Worm (Caenorhabditis elegans) whole organism, L2 larva: ENCODE measurements around the gene ugt-17.

ENCODE experiments used
- C34F6.9 ChIP-seq: fragments of 150-350 bp; optimal IDR thresholded peaks from 2 replicates; lab custom pipeline; 2014; ENCODE audit warnings: missing biosample characterization, missing genetic modification characterization
- F13H6.1 ChIP-seq: sonication (generic microtip); optimal IDR thresholded peaks from 2 replicates; lab custom pipeline; 2016; ENCODE audit warnings: missing genetic modification characterization, missing compliant biosample characterization
- R02D3.7 ChIP-seq: fragments of 150-350 bp; optimal IDR thresholded peaks from 2 replicates; lab custom pipeline; 2014; ENCODE audit warnings: missing biosample characterization, missing genetic modification characterization
- Y55F3AM.14 ChIP-seq: fragments of 200-800 bp; sonication (Bioruptor generic); optimal IDR thresholded peaks from 2 replicates; lab custom pipeline; 2018; ENCODE audit warnings: mild to moderate bottlenecking, missing genetic modification characterization, missing compliant biosample characterization
- ZK546.5 ChIP-seq: sonication (generic microtip); optimal IDR thresholded peaks from 2 replicates; lab custom pipeline; 2017; ENCODE audit warnings: missing biosample characterization, missing genetic modification characterization
- alr-1 ChIP-seq: fragments of 150-350 bp; optimal IDR thresholded peaks from 2 replicates; lab custom pipeline; 2014; ENCODE audit warnings: missing biosample characterization, missing genetic modification characterization
- aly-2 ChIP-seq: fragments of 150-350 bp; optimal IDR thresholded peaks from 2 replicates; lab custom pipeline; 2014; ENCODE audit warnings: missing biosample characterization, missing genetic modification characterization
- ama-1 ChIP-seq: fragments of 150-350 bp; optimal IDR thresholded peaks from 2 replicates; lab custom pipeline; 2018; ENCODE audit warnings: inconsistent platforms
- blmp-1 ChIP-seq: sonication (generic microtip); optimal IDR thresholded peaks from 2 replicates; lab custom pipeline; 2017; ENCODE audit warnings: missing genetic modification characterization, mild to moderate bottlenecking, missing compliant biosample characterization, antibody characterized with exemption, moderate library complexity; ENCODE audit not compliant: insufficient read depth
- ceh-16 ChIP-seq: fragments of 150-350 bp; optimal IDR thresholded peaks from 2 replicates; lab custom pipeline; 2014; ENCODE audit warnings: missing biosample characterization, missing genetic modification characterization
- ceh-82 ChIP-seq: fragments of 150-350 bp; optimal IDR thresholded peaks from 2 replicates; lab custom pipeline; 2014; ENCODE audit warnings: missing biosample characterization, missing genetic modification characterization
- crh-2 ChIP-seq: sonication (generic microtip); optimal IDR thresholded peaks from 2 replicates; lab custom pipeline; 2017; ENCODE audit warnings: missing biosample characterization, missing genetic modification characterization
- dmd-4 ChIP-seq: sonication (generic microtip); optimal IDR thresholded peaks from 2 replicates; lab custom pipeline; 2017; ENCODE audit warnings: missing biosample characterization, missing genetic modification characterization
- egl-27 ChIP-seq: sonication (generic microtip); optimal IDR thresholded peaks from 3 replicates; lab custom pipeline; 2017; ENCODE audit warnings: missing biosample characterization, missing genetic modification reagents, missing genetic modification characterization
- elt-3 ChIP-seq: sonication (generic microtip); optimal IDR thresholded peaks from 2 replicates; lab custom pipeline; 2017; ENCODE audit warnings: missing biosample characterization, missing genetic modification characterization
- fos-1 ChIP-seq: fragments of 150-350 bp; optimal IDR thresholded peaks from 2 replicates; lab custom pipeline; 2014; ENCODE audit warnings: missing biosample characterization, missing genetic modification characterization
- gmeb-1 ChIP-seq: fragments of 150-350 bp; optimal IDR thresholded peaks from 2 replicates; lab custom pipeline; 2014; ENCODE audit warnings: missing biosample characterization, missing genetic modification characterization
- lin-11 ChIP-seq: fragments of 150-350 bp; sonication (generic microtip); optimal IDR thresholded peaks from 2 replicates; lab custom pipeline; 2014; ENCODE audit warnings: missing biosample characterization, missing genetic modification characterization, inconsistent platforms, mixed read lengths
- lin-13 ChIP-seq: fragments of 150-350 bp; optimal IDR thresholded peaks from 2 replicates; lab custom pipeline; 2014; ENCODE audit warnings: missing biosample characterization, missing genetic modification reagents, missing genetic modification characterization
- lin-39 ChIP-seq: fragments of 150-350 bp; optimal IDR thresholded peaks from 2 replicates; lab custom pipeline; 2014; ENCODE audit warnings: missing biosample characterization, missing genetic modification reagents, missing genetic modification characterization
- lsy-2 ChIP-seq, 2 experiments: fragments of 150-350 bp in 1 of 2; sonication (generic microtip) in 1 of 2; optimal IDR thresholded peaks; 2 replicates each; lab custom pipeline; 2014 to 2017; ENCODE audit warnings: missing biosample characterization in 2 of 2, missing genetic modification characterization in 2 of 2
- mab-5 ChIP-seq: fragments of 150-350 bp; optimal IDR thresholded peaks from 2 replicates; lab custom pipeline; 2014; ENCODE audit warnings: missing biosample characterization, missing genetic modification characterization
- mbf-1 ChIP-seq: sonication (generic microtip); optimal IDR thresholded peaks from 2 replicates; lab custom pipeline; 2017; ENCODE audit warnings: missing biosample characterization, missing genetic modification characterization
- mdl-1 ChIP-seq, 2 experiments: fragments of 150-350 bp in 1 of 2; sonication (generic microtip) in 1 of 2; optimal IDR thresholded peaks; 2 replicates each; lab custom pipeline; 2017; ENCODE audit warnings: missing biosample characterization in 2 of 2, missing genetic modification characterization in 2 of 2
- nhr-10 ChIP-seq: sonication (generic microtip); optimal IDR thresholded peaks from 2 replicates; lab custom pipeline; 2017; ENCODE audit warnings: missing biosample characterization, missing genetic modification characterization
- nhr-11 ChIP-seq: fragments of 150-350 bp; optimal IDR thresholded peaks from 2 replicates; lab custom pipeline; 2014; ENCODE audit warnings: missing biosample characterization, missing genetic modification characterization
- nhr-12 ChIP-seq: fragments of 150-350 bp; optimal IDR thresholded peaks from 2 replicates; lab custom pipeline; 2014; ENCODE audit warnings: missing biosample characterization, missing genetic modification characterization
- nhr-129 ChIP-seq: fragments of 150-350 bp; optimal IDR thresholded peaks from 2 replicates; lab custom pipeline; 2014; ENCODE audit warnings: missing biosample characterization, missing genetic modification characterization
- nhr-21 ChIP-seq: fragments of 150-350 bp; optimal IDR thresholded peaks from 2 replicates; lab custom pipeline; 2014; ENCODE audit warnings: missing biosample characterization, missing genetic modification characterization
- nhr-23 ChIP-seq: fragments of 150-350 bp; optimal IDR thresholded peaks from 2 replicates; lab custom pipeline; 2014; ENCODE audit warnings: missing biosample characterization, missing genetic modification reagents, missing genetic modification characterization
- nhr-237 ChIP-seq: fragments of 150-350 bp; optimal IDR thresholded peaks from 2 replicates; lab custom pipeline; 2014; ENCODE audit warnings: missing biosample characterization, missing genetic modification characterization
- nhr-25 ChIP-seq: fragments of 150-350 bp; sonication (generic microtip); optimal IDR thresholded peaks from 3 replicates; lab custom pipeline; 2014; ENCODE audit warnings: missing biosample characterization, missing genetic modification characterization
- nhr-6 ChIP-seq: fragments of 150-350 bp; optimal IDR thresholded peaks from 2 replicates; lab custom pipeline; 2014; ENCODE audit warnings: missing biosample characterization, missing genetic modification characterization
- nhr-77 ChIP-seq: fragments of 150-350 bp; optimal IDR thresholded peaks from 2 replicates; lab custom pipeline; 2014; ENCODE audit warnings: missing biosample characterization, missing genetic modification characterization
- peb-1 ChIP-seq: fragments of 150-350 bp; optimal IDR thresholded peaks from 2 replicates; lab custom pipeline; 2014; ENCODE audit warnings: missing biosample characterization, missing genetic modification characterization
- sem-4 ChIP-seq: fragments of 150-350 bp; optimal IDR thresholded peaks from 2 replicates; lab custom pipeline; 2014; ENCODE audit warnings: missing biosample characterization, missing genetic modification reagents, missing genetic modification characterization
- skn-1 ChIP-seq: sonication (generic microtip); optimal IDR thresholded peaks from 2 replicates; lab custom pipeline; 2017; ENCODE audit warnings: missing biosample characterization, missing genetic modification characterization
- sma-3 ChIP-seq: sonication (generic microtip); optimal IDR thresholded peaks from 2 replicates; lab custom pipeline; 2016; ENCODE audit warnings: missing genetic modification reagents, missing genetic modification characterization, missing compliant biosample characterization
- sma-9 ChIP-seq, 2 experiments: fragments of 150-350 bp in 1 of 2; sonication (generic microtip) in 1 of 2; optimal IDR thresholded peaks; 2 replicates each; lab custom pipeline; 2014 to 2016; ENCODE audit warnings: missing genetic modification characterization in 2 of 2, mild to moderate bottlenecking in 1 of 2, missing biosample characterization in 1 of 2, missing compliant biosample characterization in 1 of 2, missing genetic modification reagents in 1 of 2, moderate library complexity in 1 of 2
- snpc-4 ChIP-seq: fragments of 150-350 bp; optimal IDR thresholded peaks from 2 replicates; lab custom pipeline; 2014; ENCODE audit warnings: missing biosample characterization, missing genetic modification characterization
- unc-39 ChIP-seq: fragments of 150-350 bp; optimal IDR thresholded peaks from 2 replicates; lab custom pipeline; 2014; ENCODE audit warnings: missing biosample characterization, missing genetic modification characterization
- unc-55 ChIP-seq: fragments of 150-350 bp; sonication (generic microtip); optimal IDR thresholded peaks from 3 replicates; lab custom pipeline; 2014; ENCODE audit warnings: missing biosample characterization, missing genetic modification reagents, missing genetic modification characterization
- unc-62 ChIP-seq: fragments of 150-350 bp; optimal IDR thresholded peaks from 2 replicates; lab custom pipeline; 2014; ENCODE audit warnings: missing biosample characterization, missing genetic modification reagents, missing genetic modification characterization
- zag-1 ChIP-seq: fragments of 150-350 bp; optimal IDR thresholded peaks from 2 replicates; lab custom pipeline; 2014; ENCODE audit warnings: missing biosample characterization, missing genetic modification characterization
- ztf-11 ChIP-seq: sonication (generic microtip); optimal IDR thresholded peaks from 2 replicates; lab custom pipeline; 2017; ENCODE audit warnings: missing biosample characterization, missing genetic modification characterization
- ztf-4 ChIP-seq: fragments of 150-350 bp; optimal IDR thresholded peaks from 2 replicates; lab custom pipeline; 2014; ENCODE audit warnings: missing biosample characterization, missing genetic modification characterization

Gene ugt-17

DNA sequence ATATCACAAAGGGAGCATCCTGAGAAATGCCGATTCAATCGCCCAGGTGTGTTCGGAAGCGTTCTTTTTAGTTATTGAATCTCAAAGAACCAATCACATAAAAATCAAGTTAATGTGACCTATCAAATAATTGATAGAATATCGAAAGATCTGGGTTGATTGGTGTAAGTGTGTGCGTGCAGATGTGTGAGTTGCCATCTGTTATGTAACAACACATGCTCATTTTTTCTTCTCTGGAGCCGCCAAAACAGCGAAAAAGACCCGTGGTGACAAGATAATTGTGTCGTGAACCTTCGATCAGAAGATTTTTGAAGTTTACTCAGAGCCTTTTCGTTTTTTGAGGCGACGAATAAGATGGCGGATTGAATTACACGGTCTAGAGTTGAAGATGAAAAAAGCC lies 42.0 kb upstream of the ugt-17 start:
- TF ChIP-seq ceh-16: no peak
- TF ChIP-seq gmeb-1 (tag; lab: Kevin White, UChicago): no peak
- peak; percentile 35 for TF ChIP-seq sem-4 (tag; lab: Kevin White, UChicago)
- no peak for TF ChIP-seq blmp-1 (tag; lab: Kevin White, UChicago)
- no peak for TF ChIP-seq egl-27 (tag; lab: Kevin White, UChicago)
- no peak for TF ChIP-seq aly-2 (tag; lab: Kevin White, UChicago)
- TF ChIP-seq mab-5 (tag; lab: Kevin White, UChicago): no peak
- no peak for TF ChIP-seq unc-62 (GFP tag; lab: Kevin White, UChicago)
- TF ChIP-seq nhr-10 (tag; lab: Kevin White, UChicago): no peak
- TF ChIP-seq nhr-25 (tag; lab: Kevin White, UChicago): no peak
- no peak for TF ChIP-seq ztf-11
- no peak for TF ChIP-seq nhr-77
- no peak for TF ChIP-seq ceh-82 (tag; lab: Kevin White, UChicago)
- TF ChIP-seq F13H6.1 (tag; lab: Kevin White, UChicago): peak; percentile 56
- TF ChIP-seq alr-1: no peak
- TF ChIP-seq elt-3 (tag; lab: Kevin White, UChicago): no peak
- TF ChIP-seq snpc-4 (tag; lab: Kevin White, UChicago): no peak
- TF ChIP-seq lin-39: no peak
- TF ChIP-seq unc-39 (tag; lab: Kevin White, UChicago): no peak
- TF ChIP-seq ztf-4 (tag; lab: Kevin White, UChicago): no peak
- no peak for TF ChIP-seq lin-11 (tag; lab: Kevin White, UChicago)
- TF ChIP-seq ama-1 (lab: Kevin White, UChicago): no peak
- no peak for TF ChIP-seq zag-1 (tag; lab: Kevin White, UChicago)
- no peak for TF ChIP-seq fos-1 (tag; lab: Kevin White, UChicago)
- peak; percentile 37 for TF ChIP-seq C34F6.9 (tag; lab: Kevin White, UChicago)
- no peak for TF ChIP-seq R02D3.7 (tag; lab: Kevin White, UChicago)
- TF ChIP-seq lsy-2 (tag; optimal IDR thresholded peaks at IDR 0.05; lab: Kevin White, UChicago): peak in 1 of 2 experiments; percentile 12
- no peak for TF ChIP-seq nhr-21 (tag; lab: Kevin White, UChicago)
- TF ChIP-seq nhr-12: no peak
- no peak for TF ChIP-seq ZK546.5 (tag; lab: Kevin White, UChicago)
- TF ChIP-seq nhr-237 (tag; lab: Kevin White, UChicago): no peak
- TF ChIP-seq peb-1 (tag; lab: Kevin White, UChicago): no peak
- no peak for TF ChIP-seq nhr-23 (tag; lab: Kevin White, UChicago)
- TF ChIP-seq sma-3 (GFP tag; lab: Kevin White, UChicago): no peak
- TF ChIP-seq skn-1 (tag; lab: Kevin White, UChicago): no peak
- TF ChIP-seq sma-9 (GFP tag; optimal IDR thresholded peaks at IDR 0.05; lab: Kevin White, UChicago): peak; percentile 40
- no peak for TF ChIP-seq sma-9 (tag; optimal IDR thresholded peaks at IDR 0.05; lab: Kevin White, UChicago)
- TF ChIP-seq mbf-1 (tag; lab: Kevin White, UChicago): no peak
- no peak for TF ChIP-seq nhr-6 (tag; lab: Kevin White, UChicago)
- no peak for TF ChIP-seq unc-55 (GFP tag; lab: Kevin White, UChicago)
- TF ChIP-seq lin-13: no peak
- peak; percentile 71 for TF ChIP-seq nhr-129 (tag; lab: Kevin White, UChicago)
- no peak for TF ChIP-seq mdl-1 (tag; optimal IDR thresholded peaks at IDR 0.05; lab: Kevin White, UChicago)
- no peak for TF ChIP-seq dmd-4 (tag; lab: Kevin White, UChicago)
- TF ChIP-seq Y55F3AM.14 (GFP tag; lab: Kevin White, UChicago): no peak
- TF ChIP-seq crh-2 (tag; lab: Kevin White, UChicago): no peak
- no peak for TF ChIP-seq nhr-11 (tag; lab: Kevin White, UChicago)
